Worm (Caenorhabditis elegans) whole organism, young adult: ENCODE measurements around the gene T01D3.6.

Experiments
- B0019.2 ChIP-seq: fragments of 200-800 bp; sonication (Bioruptor generic); conservative IDR thresholded peaks from 2 replicates; pipeline ENCODE4 v1.3.6; 2022; ENCODE audit warnings: missing genetic modification reagents, missing genetic modification characterization, missing compliant biosample characterization
- B0035.1 ChIP-seq: sonication (generic microtip); optimal IDR thresholded peaks from 2 replicates; lab custom pipeline; 2016; ENCODE audit warnings: missing genetic modification characterization, mild to moderate bottlenecking, missing compliant biosample characterization, missing genotype, missing genetic modification reagents
- B0336.3 ChIP-seq: fragments of 200-800 bp; sonication (Bioruptor generic); IDR thresholded peaks from 2 replicates; pipeline ENCODE4 v1.3.6; 2022; ENCODE audit warnings: missing genetic modification characterization, missing compliant biosample characterization
- F10E7.11 ChIP-seq: sonication (generic microtip); optimal IDR thresholded peaks from 2 replicates; lab custom pipeline; 2017; ENCODE audit warnings: mild to moderate bottlenecking, missing genetic modification characterization, moderate library complexity, missing compliant biosample characterization
- F33H1.4 ChIP-seq: fragments of 200-800 bp; sonication (Bioruptor generic); IDR thresholded peaks from 2 replicates; pipeline ENCODE4 v1.3.6; 2022; ENCODE audit warnings: missing genetic modification reagents, missing genetic modification characterization, missing compliant biosample characterization
- F49E8.2 ChIP-seq: sonication (generic microtip); optimal IDR thresholded peaks from 3 replicates; lab custom pipeline; 2017; ENCODE audit warnings: missing genetic modification characterization, mild to moderate bottlenecking, missing compliant biosample characterization, antibody characterized with exemption, moderate library complexity; ENCODE audit not compliant: insufficient read depth
- T26A5.8 ChIP-seq: sonication (generic microtip); optimal IDR thresholded peaks from 2 replicates; lab custom pipeline; 2016; ENCODE audit warnings: missing genetic modification characterization, missing compliant biosample characterization
- Y53F4B.3 ChIP-seq: fragments of 200-800 bp; sonication (Bioruptor generic); IDR thresholded peaks from 2 replicates; pipeline ENCODE4 v1.3.6; 2022; ENCODE audit warnings: missing genetic modification reagents, missing genetic modification characterization, missing compliant biosample characterization
- Y56A3A.18 ChIP-seq: fragments of 200-800 bp; sonication (Bioruptor generic); IDR thresholded peaks from 2 replicates; pipeline ENCODE4 v1.3.6; 2022; ENCODE audit warnings: missing genetic modification reagents, missing genetic modification characterization, missing compliant biosample characterization
- Y67H2A.10 ChIP-seq: fragments of 200-800 bp; sonication (Bioruptor generic); conservative IDR thresholded peaks from 2 replicates; pipeline ENCODE4 v1.3.6; 2022; ENCODE audit warnings: missing genetic modification reagents, missing genetic modification characterization, missing compliant biosample characterization
- Y79H2A.3 ChIP-seq: fragments of 200-800 bp; sonication (Bioruptor generic); conservative IDR thresholded peaks from 2 replicates; pipeline ENCODE4 v1.3.6; 2022; ENCODE audit warnings: missing genetic modification reagents, missing genetic modification characterization, missing compliant biosample characterization
- ccch-3 ChIP-seq: fragments of 200-800 bp; sonication (Bioruptor generic); optimal IDR thresholded peaks from 2 replicates; lab custom pipeline; 2018; ENCODE audit warnings: mild to moderate bottlenecking, missing genetic modification characterization, missing compliant biosample characterization
- cebp-1 ChIP-seq, 2 experiments: fragments of 200-800 bp in 1 of 2; sonication (Bioruptor generic) in 1 of 2; sonication (generic microtip) in 1 of 2; IDR thresholded peaks in 1 of 2; optimal IDR thresholded peaks in 1 of 2; 2 replicates each; pipeline versions ENCODE4 v1.3.6 to Lab custom; 2017 to 2022; ENCODE audit warnings: missing compliant biosample characterization in 2 of 2, missing genetic modification characterization in 2 of 2, mild to moderate bottlenecking in 1 of 2, missing genetic modification reagents in 1 of 2, moderate library complexity in 1 of 2
- ceh-100 ChIP-seq: fragments of 200-800 bp; sonication (Bioruptor generic); IDR thresholded peaks from 2 replicates; pipeline ENCODE4 v1.3.6; 2022; ENCODE audit warnings: missing genetic modification reagents, missing genetic modification characterization, missing compliant biosample characterization
- chd-7 ChIP-seq: sonication (generic microtip); optimal IDR thresholded peaks from 2 replicates; lab custom pipeline; 2016; ENCODE audit warnings: mild to moderate bottlenecking, missing genetic modification characterization, moderate library complexity, missing compliant biosample characterization
- die-1 ChIP-seq: sonication (generic microtip); optimal IDR thresholded peaks from 2 replicates; lab custom pipeline; 2016; ENCODE audit warnings: missing genotype, mild to moderate bottlenecking, missing genetic modification characterization, missing compliant biosample characterization
- dpl-1 ChIP-seq: fragments of 150-350 bp; optimal IDR thresholded peaks from 2 replicates; lab custom pipeline; 2014; ENCODE audit warnings: missing biosample characterization, missing genetic modification reagents, missing genetic modification characterization
- egrh-3 ChIP-seq: fragments of 200-800 bp; sonication (Bioruptor generic); IDR thresholded peaks from 2 replicates; pipeline ENCODE4 v1.3.6; 2022; ENCODE audit warnings: missing genetic modification reagents, missing genetic modification characterization, missing compliant biosample characterization
- ekl-4 ChIP-seq: fragments of 200-800 bp; sonication (Bioruptor generic); IDR thresholded peaks from 2 replicates; pipeline ENCODE4 v1.3.6; 2022; ENCODE audit warnings: missing genetic modification reagents, missing genetic modification characterization, missing compliant biosample characterization
- him-1 ChIP-seq: sonication (generic microtip); optimal IDR thresholded peaks from 2 replicates; lab custom pipeline; 2016; ENCODE audit warnings: missing genotype, missing genetic modification reagents, missing genetic modification characterization, missing compliant biosample characterization
- hmg-1.2 ChIP-seq: fragments of 200-800 bp; sonication (Bioruptor generic); IDR thresholded peaks from 2 replicates; pipeline ENCODE4 v1.3.6; 2022; ENCODE audit warnings: missing genetic modification reagents, missing genetic modification characterization, missing compliant biosample characterization
- hrde-1 ChIP-seq: sonication (generic microtip); optimal IDR thresholded peaks from 2 replicates; lab custom pipeline; 2016; ENCODE audit warnings: missing genetic modification characterization, mild to moderate bottlenecking, missing compliant biosample characterization, moderate library complexity, missing genotype, missing genetic modification reagents, borderline replicate concordance
- hsf-1 ChIP-seq: fragments of 200-800 bp; sonication (Bioruptor generic); IDR thresholded peaks from 2 replicates; pipeline ENCODE4 v1.3.6; 2022; ENCODE audit warnings: missing genetic modification reagents, missing genetic modification characterization, missing compliant biosample characterization
- let-526 ChIP-seq: fragments of 200-800 bp; sonication (Bioruptor generic); IDR thresholded peaks from 2 replicates; pipeline ENCODE4 v1.3.6; 2022; ENCODE audit warnings: missing genetic modification reagents, missing genetic modification characterization, missing compliant biosample characterization
- let-607 ChIP-seq, 2 experiments: fragments of 200-800 bp in 1 of 2; sonication (Bioruptor generic) in 1 of 2; sonication (generic microtip) in 1 of 2; optimal IDR thresholded peaks; 2 replicates each; lab custom pipeline; 2016 to 2018; ENCODE audit warnings: mild to moderate bottlenecking in 2 of 2, missing compliant biosample characterization in 2 of 2, missing genetic modification characterization in 2 of 2, moderate library complexity in 2 of 2, missing genotype in 1 of 2
- lin-35 ChIP-seq, 3 experiments: fragments of 150-350 bp in 2 of 3; sonication (generic microtip) in 1 of 3; optimal IDR thresholded peaks; 2 replicates each; lab custom pipeline; 2014 to 2018; ENCODE audit warnings: missing biosample characterization in 3 of 3, missing genetic modification characterization in 3 of 3, missing genetic modification reagents in 3 of 3
- lin-54 ChIP-seq: fragments of 200-800 bp; sonication (Bioruptor generic); optimal IDR thresholded peaks from 2 replicates; lab custom pipeline; 2018; ENCODE audit warnings: mild to moderate bottlenecking, missing genetic modification characterization, missing compliant biosample characterization
- lsl-1 ChIP-seq: fragments of 200-800 bp; sonication (Bioruptor generic); optimal IDR thresholded peaks from 2 replicates; lab custom pipeline; 2018; ENCODE audit warnings: mild to moderate bottlenecking, missing genetic modification characterization, moderate library complexity, missing compliant biosample characterization
- madf-3 ChIP-seq: fragments of 200-800 bp; sonication (Bioruptor generic); IDR thresholded peaks from 2 replicates; pipeline ENCODE4 v1.3.6; 2022; ENCODE audit warnings: missing genetic modification reagents, missing genetic modification characterization, missing compliant biosample characterization
- madf-6 ChIP-seq: fragments of 200-800 bp; sonication (Bioruptor generic); IDR thresholded peaks from 2 replicates; pipeline ENCODE4 v1.3.6; 2022; ENCODE audit warnings: missing genetic modification reagents, missing genetic modification characterization, missing compliant biosample characterization
- nfya-2 ChIP-seq: fragments of 200-800 bp; sonication (Bioruptor generic); IDR thresholded peaks from 2 replicates; pipeline ENCODE4 v1.3.6; 2022; ENCODE audit warnings: missing genetic modification reagents, missing genetic modification characterization, missing compliant biosample characterization
- nfyb-1 ChIP-seq: fragments of 200-800 bp; sonication (Bioruptor generic); IDR thresholded peaks from 2 replicates; pipeline ENCODE4 v1.3.6; 2022; ENCODE audit warnings: missing genetic modification reagents, missing genetic modification characterization, missing compliant biosample characterization
- nhr-179 ChIP-seq: sonication (generic microtip); optimal IDR thresholded peaks from 2 replicates; lab custom pipeline; 2016; ENCODE audit warnings: mild to moderate bottlenecking, missing genetic modification characterization, missing compliant biosample characterization
- nhr-80 ChIP-seq: sonication (generic microtip); optimal IDR thresholded peaks from 2 replicates; lab custom pipeline; 2016; ENCODE audit warnings: missing genetic modification characterization, missing compliant biosample characterization
- rpc-1 ChIP-seq, 2 experiments: fragments of 150-350 bp in 1 of 2; sonication (generic microtip) in 1 of 2; optimal IDR thresholded peaks; 2 replicates each; lab custom pipeline; 2014 to 2018; ENCODE audit warnings: missing biosample characterization in 1 of 2, missing genetic modification characterization in 1 of 2, missing genetic modification reagents in 1 of 2, missing genotype in 1 of 2
- snpc-1.1 ChIP-seq: sonication (generic microtip); optimal IDR thresholded peaks from 2 replicates; lab custom pipeline; 2017; ENCODE audit warnings: missing genetic modification characterization, mild to moderate bottlenecking, missing compliant biosample characterization, antibody characterized with exemption, moderate library complexity, missing genotype, missing genetic modification reagents; ENCODE audit not compliant: insufficient read depth
- snpc-1.3 ChIP-seq: sonication (generic microtip); optimal IDR thresholded peaks from 2 replicates; lab custom pipeline; 2017; ENCODE audit warnings: missing genetic modification characterization, mild to moderate bottlenecking, missing compliant biosample characterization, antibody characterized with exemption, moderate library complexity, missing genotype, missing genetic modification reagents; ENCODE audit not compliant: insufficient read depth
- unc-130 ChIP-seq: sonication (generic microtip); optimal IDR thresholded peaks from 2 replicates; lab custom pipeline; 2016; ENCODE audit warnings: missing genetic modification reagents, missing genetic modification characterization, missing compliant biosample characterization
- xnd-1 ChIP-seq: sonication (generic microtip); optimal IDR thresholded peaks from 2 replicates; lab custom pipeline; 2016; ENCODE audit warnings: missing genotype, missing genetic modification reagents, missing genetic modification characterization, missing compliant biosample characterization
- zfh-2 ChIP-seq: fragments of 200-800 bp; sonication (Bioruptor generic); conservative IDR thresholded peaks from 2 replicates; pipeline ENCODE4 v1.3.6; 2022; ENCODE audit warnings: missing genetic modification reagents, missing genetic modification characterization, missing compliant biosample characterization
- ztf-18 ChIP-seq: sonication (generic microtip); optimal IDR thresholded peaks from 2 replicates; lab custom pipeline; 2016; ENCODE audit warnings: missing genotype, mild to moderate bottlenecking, missing genetic modification characterization, missing compliant biosample characterization
- ztf-22 ChIP-seq: fragments of 200-800 bp; sonication (Bioruptor generic); optimal IDR thresholded peaks from 2 replicates; lab custom pipeline; 2018; ENCODE audit warnings: mild to moderate bottlenecking, missing genetic modification characterization, moderate library complexity, missing compliant biosample characterization

Gene T01D3.6

DNA sequence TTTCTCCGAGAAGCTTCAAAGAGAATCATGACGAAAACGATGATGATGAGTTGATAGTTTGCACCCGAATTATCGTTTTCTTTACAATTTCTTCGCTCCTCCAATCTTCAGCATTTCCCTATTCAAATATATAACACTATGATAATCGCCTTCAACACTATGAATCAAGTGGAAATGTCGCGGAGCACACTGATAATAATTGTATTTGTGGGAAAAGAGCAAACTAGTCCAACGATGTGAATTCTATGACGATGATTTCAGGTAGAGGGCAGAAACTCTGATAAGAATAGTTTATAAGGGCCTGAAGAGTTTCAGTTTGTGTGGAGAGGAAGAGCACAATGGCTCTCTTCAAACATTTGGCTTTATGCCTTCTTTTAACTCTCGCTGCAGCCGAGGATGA lies at the start of gene T01D3.6:
Gene T01D3.6, plus strand, starts transcription at position 294 of the 400 bp plus-strand sequence.
- TF ChIP-seq ztf-22 (GFP tag; lab: Kevin White, UChicago) (peak; percentile 12), nhr-80 (peak; percentile 65), B0336.3 (GFP tag; lab: Robert Waterston, UW) (no peak), nfya-2 (GFP tag; lab: Robert Waterston, UW) (no peak)

ce11 chrV:13668337-13668736 lies 48.3 kb upstream of the T01D3.6 start:
- TF ChIP-seq egrh-3 (GFP tag; lab: Robert Waterston, UW) (peak; percentile 82; the same call in 1 of the 2 replicates), nfyb-1 (GFP tag; lab: Robert Waterston, UW) (peak; percentile 12; the same call in 1 of the 2 replicates), madf-3 (GFP tag; lab: Robert Waterston, UW) (0 out of 2 replicates have a peak, but pooled peaks have one; percentile 50), nhr-179 (tag; lab: Kevin White, UChicago) (no peak), Y67H2A.10 (no peak), zfh-2 (GFP tag; lab: Robert Waterston, UW) (peak; percentile 90)
- TF ChIP-seq, all 124 proteins: peak for 4

DNA sequence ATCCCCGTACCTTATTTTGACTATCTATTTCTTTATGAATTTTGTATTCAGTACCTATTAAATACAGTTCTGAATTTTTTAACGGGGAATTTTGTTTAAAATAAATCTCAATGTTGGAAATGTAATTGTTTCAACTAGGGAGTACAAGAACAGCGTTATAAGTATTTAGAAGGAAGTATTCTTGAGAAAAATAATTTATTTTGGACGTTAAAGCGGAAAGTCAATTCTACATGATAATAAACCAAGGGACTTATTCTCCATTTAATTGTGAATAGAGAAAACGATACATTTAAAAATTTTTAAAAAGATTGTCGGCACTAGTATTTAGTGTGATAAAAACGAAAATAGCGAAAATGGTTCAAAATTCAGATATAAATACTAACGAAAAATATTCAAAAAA lies 47.5 kb upstream of the T01D3.6 start:
- TF ChIP-seq unc-130 (GFP tag; lab: Kevin White, UChicago) (peak; percentile 7), ceh-100 (peak; percentile 59; the same call in 1 of the 2 replicates), T26A5.8 (tag; lab: Kevin White, UChicago) (peak; percentile 4), lsl-1 (GFP tag; lab: Kevin White, UChicago) (peak; percentile 19), xnd-1 (tag; lab: Kevin White, UChicago) (peak; percentile 23), B0019.2 (GFP tag; lab: Robert Waterston, UW) (no peak), madf-3 (GFP tag; lab: Robert Waterston, UW) (0 out of 2 replicates have a peak, but pooled peaks have one; percentile 72), lin-35 (GFP tag; optimal IDR thresholded peaks at IDR 0.05; lab: Kevin White, UChicago) (peak in 2 of 3 experiments; percentile 6 to 45), die-1 (peak; percentile 21), B0035.1 (no peak), F33H1.4 (GFP tag; lab: Robert Waterston, UW) (0 out of 2 replicates have a peak, but pooled peaks have one; percentile 13), let-607 (tag; optimal IDR thresholded peaks at IDR 0.05; lab: Kevin White, UChicago) (no peak), ekl-4 (GFP tag; lab: Robert Waterston, UW) (peak; percentile 77), lin-54 (GFP tag; lab: Kevin White, UChicago) (peak; percentile 50), F49E8.2 (tag; lab: Kevin White, UChicago) (peak; percentile 95), F10E7.11 (tag; lab: Kevin White, UChicago) (peak; percentile 68), rpc-1 (optimal IDR thresholded peaks at IDR 0.05; lab: Kevin White, UChicago) (no peak), rpc-1 (tag; optimal IDR thresholded peaks at IDR 0.05; lab: Kevin White, UChicago) (no peak), dpl-1 (GFP tag; lab: Kevin White, UChicago) (no peak), Y79H2A.3 (GFP tag; lab: Robert Waterston, UW) (0 out of 2 replicates have a peak, but pooled peaks have one; percentile 42), hmg-1.2 (GFP tag; lab: Robert Waterston, UW) (0 out of 2 replicates have a peak, but pooled peaks have one; percentile 24), hsf-1 (peak; percentile 78), snpc-1.1 (tag; lab: Kevin White, UChicago) (peak; percentile 27), hrde-1 (peak; percentile 87), ccch-3 (GFP tag; lab: Kevin White, UChicago) (no peak), cebp-1 (GFP tag; IDR thresholded peaks at IDR 0.05; lab: Robert Waterston, UW) (no peak), cebp-1 (tag; optimal IDR thresholded peaks at IDR 0.05; lab: Kevin White, UChicago) (peak; percentile 44), him-1 (tag; lab: Kevin White, UChicago) (peak; percentile 71), snpc-1.3 (tag; lab: Kevin White, UChicago) (peak; percentile 10), let-526 (no peak), ztf-18 (peak; percentile 24), Y53F4B.3 (no peak), B0336.3 (GFP tag; lab: Robert Waterston, UW) (peak; percentile 12; the same call in 1 of the 2 replicates), Y56A3A.18 (GFP tag; lab: Robert Waterston, UW) (peak; percentile 77), chd-7 (tag; lab: Kevin White, UChicago) (peak; percentile 28), madf-6 (peak; percentile 72)
